Fruit fly (Drosophila melanogaster): ENCODE data around the gene CG1971.

The CG1971 gene

dm6 chr3R:31762672-31763071 lies 42.6 kb upstream of the CG1971 start (continued):
- TF ChIP-seq dac (GFP tag; optimal IDR thresholded peaks at IDR 0.05) (peak; percentile 35), Sox14 (GFP tag; optimal IDR thresholded peaks at IDR 0.05) (peak; percentile 34), Met (GFP tag; optimal IDR thresholded peaks at IDR 0.05) (no peak), CG1621 (tag; optimal IDR thresholded peaks at IDR 0.05) (peak; percentile 62), Sox102F (GFP tag; optimal IDR thresholded peaks at IDR 0.05) (peak; percentile 24), CG9139 (GFP tag; optimal IDR thresholded peaks at IDR 0.05) (peak; percentile 27), CG8119 (GFP tag; IDR thresholded peaks at IDR 0.05) (peak; percentile 67; the same call in 2 of the 3 replicates), CG4318 (GFP tag; optimal IDR thresholded peaks at IDR 0.05) (peak; percentile 45), CG8319 (GFP tag; optimal IDR thresholded peaks at IDR 0.05) (peak; percentile 31), vri (GFP tag; optimal IDR thresholded peaks at IDR 0.05) (no peak), fd59A (GFP tag; optimal IDR thresholded peaks at IDR 0.05) (peak; percentile 46), Hr39 (GFP tag; optimal IDR thresholded peaks at IDR 0.05) (no peak), CG8632 (GFP tag; optimal IDR thresholded peaks at IDR 0.05) (peak; percentile 71), CG6792 (GFP tag; optimal IDR thresholded peaks at IDR 0.05) (peak; percentile 72), CG31627 (GFP tag; optimal IDR thresholded peaks at IDR 0.05) (no peak), Ets21C (GFP tag; optimal IDR thresholded peaks at IDR 0.05) (no peak), CG32006 (GFP tag; optimal IDR thresholded peaks at IDR 0.05) (peak; percentile 81), CG6854 (GFP tag; optimal IDR thresholded peaks at IDR 0.05) (no peak), CG16779 (tag; optimal IDR thresholded peaks at IDR 0.05) (peak; percentile 31), fkh (GFP tag; optimal IDR thresholded peaks at IDR 0.05) (no peak), acj6 (GFP tag; optimal IDR thresholded peaks at IDR 0.05) (peak; percentile 68), spab (GFP tag; optimal IDR thresholded peaks at IDR 0.05) (peak; percentile 58), topi (GFP tag; optimal IDR thresholded peaks at IDR 0.05) (peak; percentile 28), Sox15 (GFP tag; optimal IDR thresholded peaks at IDR 0.05) (peak; percentile 57), Eip78C (GFP tag) (peak; percentile 95), Eip75B (GFP tag; optimal IDR thresholded peaks at IDR 0.05) (peak; percentile 59), CG11294 (GFP tag; IDR thresholded peaks at IDR 0.05) (peak; percentile 13; the same call in 1 of the 2 replicates)

dm6 chr3R:31764672-31765071 lies 40.6 kb upstream of the CG1971 start, which contains the start of gene CG2150:
Gene CG2150 (minus strand): TSS chr3R:31764772.
- TF ChIP-seq CG6276 (GFP tag; optimal IDR thresholded peaks at IDR 0.05) (peak; percentile 48), CG8319 (GFP tag; optimal IDR thresholded peaks at IDR 0.05) (no peak), CG15336 (GFP tag; IDR thresholded peaks at IDR 0.05) (0 out of 2 replicates have a peak, but pooled peaks have one; percentile 19), eg (GFP tag; IDR thresholded peaks at IDR 0.05) (peak; percentile 36; the same call in 1 of the 3 replicates), topi (GFP tag; optimal IDR thresholded peaks at IDR 0.05) (no peak)

- no peak for TF ChIP-seq fkh (GFP tag; optimal IDR thresholded peaks at IDR 0.05)
- no peak for TF ChIP-seq dsx (GFP tag; optimal IDR thresholded peaks at IDR 0.05; ENCODE audit: poor library complexity, severe bottlenecking)
- TF ChIP-seq ss (GFP tag; optimal IDR thresholded peaks at IDR 0.05): no peak
- no peak for TF ChIP-seq achi (GFP tag; optimal IDR thresholded peaks at IDR 0.05)
- TF ChIP-seq CG6808 (GFP tag; optimal IDR thresholded peaks at IDR 0.05): no peak
- no peak for TF ChIP-seq Sox102F (GFP tag; optimal IDR thresholded peaks at IDR 0.05)
- no peak for TF ChIP-seq vri (GFP tag; optimal IDR thresholded peaks at IDR 0.05)
- TF ChIP-seq svp (GFP tag): no peak
- TF ChIP-seq Eip78C (GFP tag): no peak
- no peak for TF ChIP-seq acj6 (GFP tag; optimal IDR thresholded peaks at IDR 0.05)
- no peak for TF ChIP-seq CG6792 (GFP tag; optimal IDR thresholded peaks at IDR 0.05)
- no peak for TF ChIP-seq Ets21C (GFP tag; optimal IDR thresholded peaks at IDR 0.05)
- no peak for TF ChIP-seq fd85E (GFP tag; optimal IDR thresholded peaks at IDR 0.05)
- TF ChIP-seq CG31627 (GFP tag; optimal IDR thresholded peaks at IDR 0.05): no peak
- TF ChIP-seq fd59A (GFP tag; optimal IDR thresholded peaks at IDR 0.05): no peak
- no peak for TF ChIP-seq CG10631 (GFP tag; optimal IDR thresholded peaks at IDR 0.05)
Measured at dm6 chr3R:31765145-31765544, 40.1 kb upstream of the CG1971 start.
